Fruit fly (Drosophila melanogaster) whole organism, adult: Measurements from ENCODE around the gene psh.
A peak's percentile ranks its signal among the peaks of the same experiment; 100 is the strongest.

Source experiments
- CG11617 ChIP-seq: fragments of 200-800 bp; sonication (Bioruptor generic); optimal IDR thresholded peaks from 2 replicates; lab custom pipeline; 2017; ENCODE audit warnings: mild to moderate bottlenecking, missing biosample characterization, missing genetic modification reagents, missing genetic modification characterization
- CG12768 ChIP-seq: fragments of 200-800 bp; sonication (Bioruptor generic); optimal IDR thresholded peaks from 2 replicates; lab custom pipeline; 2017; ENCODE audit warnings: missing biosample characterization, missing genetic modification characterization, mild to moderate bottlenecking, moderate library complexity, missing genetic modification reagents
- CG14711 ChIP-seq: fragments of 200-800 bp; sonication (Bioruptor generic); optimal IDR thresholded peaks from 2 replicates; lab custom pipeline; 2018; ENCODE audit warnings: missing biosample characterization, mild to moderate bottlenecking, missing genetic modification characterization, moderate library complexity
- CG1620 ChIP-seq: fragments of 200-800 bp; sonication (Bioruptor generic); optimal IDR thresholded peaks from 2 replicates; lab custom pipeline; 2016; ENCODE audit warnings: missing biosample characterization, missing genetic modification characterization
- CG33017 ChIP-seq: fragments of 200-800 bp; sonication (Bioruptor generic); optimal IDR thresholded peaks from 2 replicates; lab custom pipeline; 2018; ENCODE audit warnings: missing biosample characterization, mild to moderate bottlenecking, missing genetic modification characterization, moderate library complexity
- CG5204 ChIP-seq: fragments of 200-800 bp; sonication (Bioruptor generic); optimal IDR thresholded peaks from 2 replicates; lab custom pipeline; 2016; ENCODE audit warnings: missing biosample characterization, missing genetic modification characterization
- CG7045 ChIP-seq: fragments of 200-800 bp; sonication (Bioruptor generic); optimal IDR thresholded peaks from 2 replicates; lab custom pipeline; 2017; ENCODE audit warnings: missing biosample characterization, mild to moderate bottlenecking, missing genetic modification characterization
- CG7101 ChIP-seq: fragments of 200-800 bp; sonication (Bioruptor generic); optimal IDR thresholded peaks from 2 replicates; lab custom pipeline; 2018; ENCODE audit warnings: missing biosample characterization, mild to moderate bottlenecking, missing genetic modification characterization, moderate library complexity
- Clk ChIP-seq: fragments of 200-800 bp; sonication (Bioruptor generic); optimal IDR thresholded peaks from 2 replicates; lab custom pipeline; 2017; ENCODE audit warnings: missing biosample characterization, missing genetic modification characterization
- Crg-1 ChIP-seq: fragments of 200-800 bp; sonication (Bioruptor generic); optimal IDR thresholded peaks from 2 replicates; lab custom pipeline; 2016; ENCODE audit warnings: missing biosample characterization, missing genetic modification characterization
- Hr96 ChIP-seq: fragments of 200-800 bp; sonication (Bioruptor generic); optimal IDR thresholded peaks from 2 replicates; lab custom pipeline; 2016; ENCODE audit warnings: missing biosample characterization, missing genetic modification characterization
- Mnt ChIP-seq: fragments of 200-800 bp; sonication (Bioruptor generic); optimal IDR thresholded peaks from 2 replicates; lab custom pipeline; 2016; ENCODE audit warnings: missing biosample characterization, mild to moderate bottlenecking, missing genetic modification characterization
- bab1 ChIP-seq: fragments of 200-800 bp; sonication (Bioruptor generic); optimal IDR thresholded peaks from 3 replicates; lab custom pipeline; 2019; ENCODE audit warnings: missing biosample characterization, mild to moderate bottlenecking, missing genetic modification characterization, moderate library complexity
- cic ChIP-seq: fragments of 200-800 bp; sonication (Bioruptor generic); optimal IDR thresholded peaks from 2 replicates; lab custom pipeline; 2017; ENCODE audit warnings: missing biosample characterization, mild to moderate bottlenecking, missing genetic modification characterization, moderate library complexity
- cnc ChIP-seq, 2 experiments: fragments of >200 bp; optimal IDR thresholded peaks; 2 replicates each; lab custom pipeline; 2017
- kay ChIP-seq: fragments of 200-800 bp; sonication (Bioruptor generic); peaks from one replicate; lab custom pipeline; 2016; ENCODE audit warnings: missing biosample characterization, missing genetic modification characterization, borderline replicate concordance
- ovo ChIP-seq: fragments of 200-800 bp; sonication (Bioruptor generic); optimal IDR thresholded peaks from 2 replicates; lab custom pipeline; 2016; ENCODE audit warnings: missing biosample characterization, missing genetic modification characterization
- pad ChIP-seq: fragments of 200-800 bp; sonication (Bioruptor generic); optimal IDR thresholded peaks from 3 replicates; lab custom pipeline; 2017; ENCODE audit warnings: missing biosample characterization, missing genetic modification characterization, mild to moderate bottlenecking, moderate library complexity, missing genetic modification reagents
- tj ChIP-seq: fragments of 200-800 bp; sonication (Bioruptor generic); optimal IDR thresholded peaks from 3 replicates; lab custom pipeline; 2017; ENCODE audit warnings: missing biosample characterization, mild to moderate bottlenecking, missing genetic modification characterization, moderate library complexity
- toe ChIP-seq: fragments of 200-800 bp; sonication (Bioruptor generic); optimal IDR thresholded peaks from 2 replicates; lab custom pipeline; 2016; ENCODE audit warnings: missing biosample characterization, missing genetic modification characterization

Gene psh

dm6 chrX:18522395-18523104 is 35.8 kb upstream of the psh start, which contains the start of gene CG6481:
TSS of gene CG6481 (minus strand) at chrX:18522445.
- TF ChIP-seq tj (GFP tag; lab: Kevin White, UChicago), result no peak
- TF ChIP-seq kay (GFP tag; lab: Kevin White, UChicago), result no peak
- no peak for TF ChIP-seq CG33017
- TF ChIP-seq ovo, result no peak
- TF ChIP-seq CG7101 (tag; lab: Kevin White, UChicago), result no peak
- TF ChIP-seq pad (GFP tag; lab: Kevin White, UChicago), result no peak
- TF ChIP-seq Mnt (GFP tag; lab: Kevin White, UChicago), result no peak
- TF ChIP-seq cic (GFP tag; lab: Kevin White, UChicago), result no peak
- no peak for TF ChIP-seq CG1620 (GFP tag; lab: Kevin White, UChicago)
- no peak for TF ChIP-seq CG11617 (GFP tag; lab: Kevin White, UChicago)
- no peak for TF ChIP-seq CG7045
- TF ChIP-seq CG12768 (GFP tag; lab: Kevin White, UChicago), result no peak
- TF ChIP-seq Crg-1 (GFP tag; lab: Kevin White, UChicago), result no peak
- TF ChIP-seq bab1 (GFP tag; lab: Kevin White, UChicago), result no peak

dm6 chrX:18520360-18520759 is 33.6 kb upstream of the psh start:
- no peak for TF ChIP-seq CG33017
- no peak for TF ChIP-seq Mnt (GFP tag; lab: Kevin White, UChicago)
- peak; percentile 2 for TF ChIP-seq bab1 (GFP tag; lab: Kevin White, UChicago)
- TF ChIP-seq ovo, result no peak

- no peak for TF ChIP-seq ovo
- TF ChIP-seq CG7045, result no peak
- no peak for TF ChIP-seq Clk (GFP tag; lab: Kevin White, UChicago)
- no peak for TF ChIP-seq CG5204 (GFP tag; lab: Kevin White, UChicago)
- no peak for TF ChIP-seq Hr96 (GFP tag; lab: Kevin White, UChicago)
- TF ChIP-seq Mnt (GFP tag; lab: Kevin White, UChicago), result no peak
- TF ChIP-seq tj (GFP tag; lab: Kevin White, UChicago), result no peak
- no peak for TF ChIP-seq CG1620 (GFP tag; lab: Kevin White, UChicago)
- TF ChIP-seq bab1 (GFP tag; lab: Kevin White, UChicago), result no peak
- TF ChIP-seq CG11617 (GFP tag; lab: Kevin White, UChicago), result no peak
- no peak for TF ChIP-seq toe
- TF ChIP-seq cnc (optimal IDR thresholded peaks at IDR 0.05; lab: Kevin White, UChicago), result no peak
- no peak for TF ChIP-seq kay (GFP tag; lab: Kevin White, UChicago)
- TF ChIP-seq CG12768 (GFP tag; lab: Kevin White, UChicago), result no peak
- no peak for TF ChIP-seq cic (GFP tag; lab: Kevin White, UChicago)
- TF ChIP-seq Crg-1 (GFP tag; lab: Kevin White, UChicago), result no peak
- TF ChIP-seq CG14711 (tag; lab: Kevin White, UChicago), result no peak
- TF ChIP-seq pad (GFP tag; lab: Kevin White, UChicago), result no peak
- TF ChIP-seq CG7101 (tag; lab: Kevin White, UChicago), result no peak
Measured at dm6 chrX:18517415-18517814, 30.7 kb upstream of the psh start.

- TF ChIP-seq tj (GFP tag; lab: Kevin White, UChicago) (peak; percentile 61), CG14711 (tag; lab: Kevin White, UChicago) (no peak), cnc (optimal IDR thresholded peaks at IDR 0.05; lab: Kevin White, UChicago) (no peak), CG7045 (no peak), Crg-1 (GFP tag; lab: Kevin White, UChicago) (no peak), CG11617 (GFP tag; lab: Kevin White, UChicago) (no peak), CG33017 (no peak), pad (GFP tag; lab: Kevin White, UChicago) (peak; percentile 57), CG12768 (GFP tag; lab: Kevin White, UChicago) (no peak), kay (GFP tag; lab: Kevin White, UChicago) (peak; percentile 73), bab1 (GFP tag; lab: Kevin White, UChicago) (no peak), toe (peak; percentile 34), CG1620 (GFP tag; lab: Kevin White, UChicago) (no peak), Clk (GFP tag; lab: Kevin White, UChicago) (no peak), cic (GFP tag; lab: Kevin White, UChicago) (no peak), Mnt (GFP tag; lab: Kevin White, UChicago) (peak; percentile 26), ovo (peak; percentile 35), CG5204 (GFP tag; lab: Kevin White, UChicago) (no peak), CG7101 (tag; lab: Kevin White, UChicago) (peak; percentile 14), Hr96 (GFP tag; lab: Kevin White, UChicago) (no peak)
Measured at dm6 chrX:18515988-18516541, 29.3 kb upstream of the psh start.

dm6 chrX:18515205-18515921 is 28.6 kb upstream of the psh start, which contains the start of the genes Bx and HisRS:
TSS of gene Bx (plus strand) at chrX:18515428.
TSS of gene HisRS (plus strand) at chrX:18515428.
- no peak for TF ChIP-seq bab1 (GFP tag; lab: Kevin White, UChicago)
- no peak for TF ChIP-seq CG14711 (tag; lab: Kevin White, UChicago)
- no peak for TF ChIP-seq CG5204 (GFP tag; lab: Kevin White, UChicago)
- peak; percentile 76 for TF ChIP-seq tj (GFP tag; lab: Kevin White, UChicago)
- TF ChIP-seq Mnt (GFP tag; lab: Kevin White, UChicago), result peak; percentile 100
- TF ChIP-seq CG7101 (tag; lab: Kevin White, UChicago), result peak; percentile 2
- no peak for TF ChIP-seq cic (GFP tag; lab: Kevin White, UChicago)
- TF ChIP-seq Clk (GFP tag; lab: Kevin White, UChicago), result no peak
